Worm (Caenorhabditis elegans) whole organism, young adult: ENCODE data around the gene F38A1.15.

Source experiments
- F57C9.4 ChIP-seq: sonication (generic microtip); optimal IDR thresholded peaks from 2 replicates; lab custom pipeline; 2017; ENCODE audit warnings: mild to moderate bottlenecking, missing genetic modification characterization, missing compliant biosample characterization
- mxl-1 ChIP-seq: sonication (generic microtip); optimal IDR thresholded peaks from 2 replicates; lab custom pipeline; 2016; ENCODE audit warnings: missing genetic modification characterization, missing compliant biosample characterization
- sea-2 ChIP-seq: fragments of 200-800 bp; sonication (Bioruptor generic); IDR thresholded peaks from 2 replicates; pipeline ENCODE4 v1.3.6; 2022; ENCODE audit warnings: missing genetic modification characterization, missing compliant biosample characterization
- unc-130 ChIP-seq: sonication (generic microtip); optimal IDR thresholded peaks from 2 replicates; lab custom pipeline; 2016; ENCODE audit warnings: missing genetic modification reagents, missing genetic modification characterization, missing compliant biosample characterization

ce11 chrIV:1246762-1247436 lies 3.7 kb upstream of the F38A1.15 start, which contains the start of the genes clec-165 and F38A1.11:
- no peak for TF ChIP-seq sea-2 (GFP tag; lab: Robert Waterston, UW)
- no peak for TF ChIP-seq F57C9.4 (tag; lab: Kevin White, UChicago)
- no peak for TF ChIP-seq unc-130 (GFP tag; lab: Kevin White, UChicago)
- TF ChIP-seq mxl-1 (tag; lab: Kevin White, UChicago) = no peak
